Worm (Caenorhabditis elegans) whole organism, L3 larva: ENCODE data around the gene srx-36.

ENCODE experiments used
- ZK546.5 ChIP-seq: sonication (generic microtip); optimal IDR thresholded peaks from 2 replicates; lab custom pipeline; 2017; ENCODE audit warnings: missing biosample characterization, missing genetic modification characterization
- fkh-10 ChIP-seq: sonication (generic microtip); optimal IDR thresholded peaks from 2 replicates; lab custom pipeline; 2017; ENCODE audit warnings: missing biosample characterization, missing genetic modification reagents, missing genetic modification characterization
- lin-15B ChIP-seq: fragments of 150-350 bp; optimal IDR thresholded peaks from 2 replicates; lab custom pipeline; 2014; ENCODE audit warnings: missing biosample characterization, missing genetic modification characterization
- mdl-1 ChIP-seq: fragments of 150-350 bp; optimal IDR thresholded peaks from 2 replicates; lab custom pipeline; 2014; ENCODE audit warnings: missing biosample characterization, missing genetic modification characterization
- nhr-237 ChIP-seq: fragments of 150-350 bp; optimal IDR thresholded peaks from 2 replicates; lab custom pipeline; 2014; ENCODE audit warnings: missing biosample characterization, missing genetic modification characterization
- nhr-77 ChIP-seq: fragments of 150-350 bp; optimal IDR thresholded peaks from 2 replicates; lab custom pipeline; 2014; ENCODE audit warnings: missing biosample characterization, missing genetic modification characterization

DNA sequence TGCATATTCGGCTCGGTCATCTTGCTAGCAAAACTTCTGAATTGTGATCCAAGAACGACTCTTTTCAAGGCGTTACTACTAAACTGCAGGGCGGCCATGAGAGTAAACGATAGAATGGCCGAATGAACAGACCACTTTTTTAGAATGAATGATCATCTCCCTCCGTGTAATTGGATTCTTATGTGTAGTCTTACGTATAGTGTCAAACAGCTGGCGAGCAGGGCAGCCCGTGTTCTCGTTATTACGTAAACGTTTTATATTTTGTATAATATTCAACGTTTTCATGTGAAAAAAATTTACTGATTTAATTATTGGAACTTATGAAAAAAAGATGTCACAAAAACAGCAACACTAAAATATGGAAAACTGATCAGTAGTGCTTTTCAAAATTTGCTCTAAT lies 25.2 kb upstream of the srx-36 start, which contains the start of gene F10D2.10:
- TF ChIP-seq nhr-237 (tag; lab: Kevin White, UChicago) (no peak), lin-15B (tag; lab: Kevin White, UChicago) (no peak), mdl-1 (tag; lab: Kevin White, UChicago) (no peak), nhr-77 (no peak), ZK546.5 (no peak), fkh-10 (GFP tag; lab: Kevin White, UChicago) (no peak)
